Fruit fly (Drosophila melanogaster): ENCODE measurements around the gene CCHa2.

DNA sequence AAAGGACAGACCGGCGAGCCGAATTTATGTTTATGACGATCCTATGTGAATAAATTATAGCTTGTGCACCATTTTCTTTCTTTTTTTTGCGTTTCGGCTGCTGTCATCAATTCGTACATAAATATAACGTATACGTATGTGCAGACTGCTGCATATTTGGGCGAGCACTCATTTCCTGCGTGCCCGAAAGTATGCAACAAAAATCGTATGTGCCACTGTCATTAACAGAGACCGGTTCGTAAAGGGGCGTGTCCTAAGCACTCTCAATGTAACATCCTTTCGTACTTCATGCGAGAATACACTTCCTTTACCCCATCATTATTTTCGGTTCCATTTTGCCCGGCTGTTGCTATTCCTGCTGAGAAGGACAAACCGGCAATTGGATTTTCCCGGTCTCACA, 34.9 kb downstream of the CCHa2 start:
- TF ChIP-seq CG8478 (optimal IDR thresholded peaks at IDR 0.05), result no peak
- no peak for TF ChIP-seq CTCF (optimal IDR thresholded peaks at IDR 0.05)

Data from S2 (cell line).